Fruit fly (Drosophila melanogaster) whole organism, pupa: Measurements from ENCODE around the gene CG5746.

Experiments
- CG12605 ChIP-seq: fragments of 200-800 bp; sonication (Bioruptor generic); IDR thresholded peaks from 2 replicates; pipeline ENCODE4 v1.3.6; 2022; ENCODE audit warnings: missing biosample characterization, missing genetic modification characterization
- CG13204 ChIP-seq: fragments of 200-800 bp; sonication (Bioruptor generic); optimal IDR thresholded peaks from 2 replicates; lab custom pipeline; 2018; ENCODE audit warnings: missing biosample characterization, mild to moderate bottlenecking, missing genetic modification characterization, moderate library complexity
- CG14655 ChIP-seq: fragments of 200-800 bp; sonication (Bioruptor generic); optimal IDR thresholded peaks from 3 replicates; lab custom pipeline; 2017; ENCODE audit warnings: mild to moderate bottlenecking, missing biosample characterization, missing genetic modification reagents, missing genetic modification characterization
- CG17806 ChIP-seq: fragments of 200-800 bp; sonication (Bioruptor generic); optimal IDR thresholded peaks from 2 replicates; lab custom pipeline; 2018; ENCODE audit warnings: missing biosample characterization, mild to moderate bottlenecking, missing genetic modification characterization, moderate library complexity
- CG32121 ChIP-seq: fragments of 200-800 bp; sonication (Bioruptor generic); IDR thresholded peaks from 2 replicates; pipeline ENCODE4 v1.3.6; 2022; ENCODE audit warnings: missing biosample characterization, missing genetic modification characterization
- D1 ChIP-seq: fragments of 200-800 bp; sonication (Bioruptor generic); optimal IDR thresholded peaks from 2 replicates; lab custom pipeline; 2018; ENCODE audit warnings: missing biosample characterization, mild to moderate bottlenecking, missing genetic modification characterization, moderate library complexity
- EcR ChIP-seq: fragments of 200-800 bp; sonication (Bioruptor generic); optimal IDR thresholded peaks from 3 replicates; lab custom pipeline; 2019; ENCODE audit warnings: missing biosample characterization, missing genetic modification characterization, mild to moderate bottlenecking, moderate library complexity, missing genetic modification reagents
- Pif1A ChIP-seq: fragments of 200-800 bp; sonication (Bioruptor generic); optimal IDR thresholded peaks from 3 replicates; lab custom pipeline; 2016; ENCODE audit warnings: missing biosample characterization, missing genetic modification characterization
- Snoo ChIP-seq: fragments of 200-800 bp; sonication (Bioruptor generic); optimal IDR thresholded peaks from 3 replicates; lab custom pipeline; 2017; ENCODE audit warnings: missing biosample characterization, mild to moderate bottlenecking, missing genetic modification characterization, inconsistent platforms
- fd96Ca ChIP-seq: fragments of 200-800 bp; sonication (Bioruptor generic); IDR thresholded peaks from 3 replicates; pipeline ENCODE4 v1.3.6; 2022; ENCODE audit warnings: missing biosample characterization, missing genetic modification characterization
- gl ChIP-seq: fragments of 200-800 bp; sonication (Bioruptor generic); optimal IDR thresholded peaks from 2 replicates; lab custom pipeline; 2018; ENCODE audit warnings: missing biosample characterization, mild to moderate bottlenecking, missing genetic modification characterization

- TF ChIP-seq CG17806 (tag; lab: Kevin White, UChicago) (no peak), CG12605 (GFP tag; lab: Robert Waterston, UW) (no peak), Snoo (no peak), CG14655 (GFP tag; lab: Kevin White, UChicago) (no peak), CG13204 (GFP tag; lab: Kevin White, UChicago) (no peak), CG32121 (GFP tag; lab: Robert Waterston, UW) (no peak), fd96Ca (GFP tag; lab: Robert Waterston, UW) (no peak), D1 (no peak), EcR (no peak), Pif1A (no peak), gl (tag; lab: Kevin White, UChicago) (no peak)
These were observed 9.1 kb upstream of the CG5746 start, which contains the start of gene Golgin84 for dm6 chr3R:24357698-24358097.
